Worm (Caenorhabditis elegans) whole organism, midembryonic: Measurements from ENCODE around the gene srab-7.

ENCODE experiments used
- cog-1 ChIP-seq: sonication (generic microtip); optimal IDR thresholded peaks from 2 replicates; lab custom pipeline; 2016; ENCODE audit warnings: missing genetic modification characterization, missing compliant biosample characterization
- flt-1 ChIP-seq: fragments of 200-800 bp; sonication (Bioruptor generic); IDR thresholded peaks from 2 replicates; pipeline ENCODE4 v1.3.6; 2022; ENCODE audit warnings: missing genetic modification characterization, missing compliant biosample characterization
- klf-2 ChIP-seq: fragments of 200-800 bp; sonication (Bioruptor generic); conservative IDR thresholded peaks from 2 replicates; pipeline ENCODE4 v1.3.6; 2022; ENCODE audit warnings: missing genetic modification reagents, missing genetic modification characterization, missing compliant biosample characterization
- tab-1 ChIP-seq: fragments of 200-800 bp; sonication (Bioruptor generic); IDR thresholded peaks from 2 replicates; pipeline ENCODE4 v1.3.6; 2022; ENCODE audit warnings: missing genetic modification characterization, missing compliant biosample characterization
- ztf-23 ChIP-seq: fragments of 200-800 bp; sonication (Bioruptor generic); IDR thresholded peaks from 2 replicates; pipeline ENCODE4 v1.3.6; 2022; ENCODE audit warnings: missing genetic modification reagents, missing genetic modification characterization, missing compliant biosample characterization
- ztf-29 ChIP-seq: fragments of 200-800 bp; sonication (Bioruptor generic); IDR thresholded peaks from 2 replicates; pipeline ENCODE4 v1.3.6; 2022; ENCODE audit warnings: missing genetic modification reagents, missing genetic modification characterization, missing compliant biosample characterization

ce11 chrV:3138488-3138887 lies 16.5 kb downstream of the srab-7 start, which contains the start of the genes irld-3 and F02C9.1:
- TF ChIP-seq cog-1 (tag; lab: Kevin White, UChicago) (no peak), ztf-23 (GFP tag; lab: Robert Waterston, UW) (no peak), ztf-29 (GFP tag; lab: Robert Waterston, UW) (no peak), flt-1 (GFP tag; lab: Robert Waterston, UW) (no peak), tab-1 (GFP tag; lab: Robert Waterston, UW) (no peak), klf-2 (GFP tag; lab: Robert Waterston, UW) (no peak)
